Fruit fly (Drosophila melanogaster) whole organism, pupa: ENCODE data around the gene Galphai.

Source experiments
- CG10348 ChIP-seq: fragments of 200-800 bp; sonication (Bioruptor generic); IDR thresholded peaks from 2 replicates; pipeline ENCODE4 v1.3.6; 2022; ENCODE audit warnings: missing biosample characterization, missing genetic modification characterization
- CG12605 ChIP-seq: fragments of 200-800 bp; sonication (Bioruptor generic); IDR thresholded peaks from 2 replicates; pipeline ENCODE4 v1.3.6; 2022; ENCODE audit warnings: missing biosample characterization, missing genetic modification characterization
- CG13204 ChIP-seq: fragments of 200-800 bp; sonication (Bioruptor generic); optimal IDR thresholded peaks from 2 replicates; lab custom pipeline; 2018; ENCODE audit warnings: missing biosample characterization, mild to moderate bottlenecking, missing genetic modification characterization, moderate library complexity
- CG14655 ChIP-seq: fragments of 200-800 bp; sonication (Bioruptor generic); optimal IDR thresholded peaks from 3 replicates; lab custom pipeline; 2017; ENCODE audit warnings: mild to moderate bottlenecking, missing biosample characterization, missing genetic modification reagents, missing genetic modification characterization
- CG15710 ChIP-seq: fragments of 200-800 bp; sonication (Bioruptor generic); optimal IDR thresholded peaks from 2 replicates; lab custom pipeline; 2018; ENCODE audit warnings: missing biosample characterization, mild to moderate bottlenecking, missing genetic modification characterization, moderate library complexity
- CG17806 ChIP-seq: fragments of 200-800 bp; sonication (Bioruptor generic); optimal IDR thresholded peaks from 2 replicates; lab custom pipeline; 2018; ENCODE audit warnings: missing biosample characterization, mild to moderate bottlenecking, missing genetic modification characterization, moderate library complexity
- CG32121 ChIP-seq: fragments of 200-800 bp; sonication (Bioruptor generic); IDR thresholded peaks from 2 replicates; pipeline ENCODE4 v1.3.6; 2022; ENCODE audit warnings: missing biosample characterization, missing genetic modification characterization
- CG34367 ChIP-seq: fragments of 200-800 bp; sonication (Bioruptor generic); optimal IDR thresholded peaks from 2 replicates; lab custom pipeline; 2018; ENCODE audit warnings: missing biosample characterization, mild to moderate bottlenecking, missing genetic modification characterization
- CG4496 ChIP-seq: fragments of 200-800 bp; sonication (Bioruptor generic); IDR thresholded peaks from 3 replicates; pipeline ENCODE4 v1.3.6; 2022; ENCODE audit warnings: missing biosample characterization, missing genetic modification characterization
- CG8159 ChIP-seq: fragments of 200-800 bp; sonication (Bioruptor generic); optimal IDR thresholded peaks from 3 replicates; lab custom pipeline; 2018; ENCODE audit warnings: missing biosample characterization, mild to moderate bottlenecking, missing genetic modification characterization, moderate library complexity
- CG8301 ChIP-seq: fragments of 200-800 bp; sonication (Bioruptor generic); optimal IDR thresholded peaks from 2 replicates; lab custom pipeline; 2018; ENCODE audit warnings: missing biosample characterization, mild to moderate bottlenecking, missing genetic modification characterization
- CG9948 ChIP-seq: fragments of 200-800 bp; sonication (Bioruptor generic); optimal IDR thresholded peaks from 2 replicates; lab custom pipeline; 2018; ENCODE audit warnings: missing biosample characterization, mild to moderate bottlenecking, missing genetic modification characterization, moderate library complexity
- D1 ChIP-seq: fragments of 200-800 bp; sonication (Bioruptor generic); optimal IDR thresholded peaks from 2 replicates; lab custom pipeline; 2018; ENCODE audit warnings: missing biosample characterization, mild to moderate bottlenecking, missing genetic modification characterization, moderate library complexity
- EcR ChIP-seq: fragments of 200-800 bp; sonication (Bioruptor generic); optimal IDR thresholded peaks from 3 replicates; lab custom pipeline; 2019; ENCODE audit warnings: missing biosample characterization, missing genetic modification characterization, mild to moderate bottlenecking, moderate library complexity, missing genetic modification reagents
- Ets98B ChIP-seq: fragments of 200-800 bp; sonication (Bioruptor generic); IDR thresholded peaks from 2 replicates; pipeline ENCODE4 v1.3.6; 2022; ENCODE audit warnings: missing biosample characterization, missing genetic modification characterization
- Pif1A ChIP-seq: fragments of 200-800 bp; sonication (Bioruptor generic); optimal IDR thresholded peaks from 3 replicates; lab custom pipeline; 2016; ENCODE audit warnings: missing biosample characterization, missing genetic modification characterization
- Pif1B ChIP-seq: fragments of 200-800 bp; sonication (Bioruptor generic); optimal IDR thresholded peaks from 3 replicates; lab custom pipeline; 2016; ENCODE audit warnings: missing biosample characterization, missing genetic modification characterization
- Snoo ChIP-seq: fragments of 200-800 bp; sonication (Bioruptor generic); optimal IDR thresholded peaks from 3 replicates; lab custom pipeline; 2017; ENCODE audit warnings: missing biosample characterization, mild to moderate bottlenecking, missing genetic modification characterization, inconsistent platforms
- fd96Ca ChIP-seq: fragments of 200-800 bp; sonication (Bioruptor generic); IDR thresholded peaks from 3 replicates; pipeline ENCODE4 v1.3.6; 2022; ENCODE audit warnings: missing biosample characterization, missing genetic modification characterization
- gl ChIP-seq: fragments of 200-800 bp; sonication (Bioruptor generic); optimal IDR thresholded peaks from 2 replicates; lab custom pipeline; 2018; ENCODE audit warnings: missing biosample characterization, mild to moderate bottlenecking, missing genetic modification characterization
- rn ChIP-seq: fragments of 200-800 bp; sonication (Bioruptor generic); IDR thresholded peaks from 2 replicates; pipeline ENCODE4 v1.3.6; 2022; ENCODE audit warnings: missing biosample characterization, missing genetic modification characterization

The Galphai gene

dm6 chr3L:6988942-6989569 is 9.2 kb upstream of the Galphai start:
- TF ChIP-seq CG14655, result peak; percentile 92
- TF ChIP-seq CG15710 (tag; lab: Kevin White, UChicago), result peak; percentile 76
- TF ChIP-seq CG4496 (GFP tag; lab: Robert Waterston, UW), result 0 out of 3 replicates have a peak, but pooled peaks have one; percentile 28
- 0 out of 2 replicates have a peak, but pooled peaks have one; percentile 6 for TF ChIP-seq CG10348
- peak; percentile 51 for TF ChIP-seq Pif1B
- peak; percentile 67 for TF ChIP-seq CG17806
- peak; percentile 30 for TF ChIP-seq CG34367 (tag; lab: Kevin White, UChicago)
- peak; percentile 63 for TF ChIP-seq CG13204 (GFP tag; lab: Kevin White, UChicago)
- peak; percentile 91 for TF ChIP-seq CG8159 (tag; lab: Kevin White, UChicago)
- TF ChIP-seq Ets98B (GFP tag; lab: Robert Waterston, UW), result peak; percentile 57
- peak; percentile 76 for TF ChIP-seq CG9948 (tag; lab: Kevin White, UChicago)
- TF ChIP-seq EcR (GFP tag; lab: Kevin White, UChicago), result no peak
- TF ChIP-seq fd96Ca (GFP tag; lab: Robert Waterston, UW), result peak; percentile 63; the same call in 1 of the 3 replicates
- no peak for TF ChIP-seq CG12605 (GFP tag; lab: Robert Waterston, UW)
- 0 out of 2 replicates have a peak, but pooled peaks have one; percentile 19 for TF ChIP-seq rn
- peak; percentile 76 for TF ChIP-seq Snoo (tag; lab: Kevin White, UChicago)
- peak; percentile 78 for TF ChIP-seq CG32121
- peak; percentile 13 for TF ChIP-seq gl (tag; lab: Kevin White, UChicago)
- TF ChIP-seq Pif1A (GFP tag; lab: Kevin White, UChicago), result peak; percentile 43
- TF ChIP-seq CG8301, result peak; percentile 81
- TF ChIP-seq D1, result peak; percentile 53

dm6 chr3L:6984486-6984885 is 4.6 kb upstream of the Galphai start, which contains the start of the genes CG32388 and CG43439:
CG32388 (minus strand) TSS chr3L:6984586.
CG43439 (minus strand) TSS chr3L:6984586.
- TF ChIP-seq EcR (GFP tag; lab: Kevin White, UChicago) (no peak), Snoo (tag; lab: Kevin White, UChicago) (no peak), CG13204 (GFP tag; lab: Kevin White, UChicago) (no peak), CG9948 (tag; lab: Kevin White, UChicago) (no peak), D1 (no peak), CG8159 (tag; lab: Kevin White, UChicago) (no peak), Ets98B (GFP tag; lab: Robert Waterston, UW) (no peak), CG10348 (no peak), CG15710 (tag; lab: Kevin White, UChicago) (no peak), fd96Ca (GFP tag; lab: Robert Waterston, UW) (no peak), CG14655 (no peak), CG17806 (no peak), CG34367 (tag; lab: Kevin White, UChicago) (no peak), CG4496 (GFP tag; lab: Robert Waterston, UW) (no peak), CG8301 (no peak), CG12605 (GFP tag; lab: Robert Waterston, UW) (no peak)

dm6 chr3L:6981823-6982222 is 2.0 kb upstream of the Galphai start:
- TF ChIP-seq CG14655, result peak; percentile 14
- no peak for TF ChIP-seq gl (tag; lab: Kevin White, UChicago)
- TF ChIP-seq, all 21 proteins: peak for 1

dm6 chr3L:6981109-6981741 is 1.4 kb upstream of the Galphai start:
- TF ChIP-seq CG17806, result no peak
- peak; percentile 21 for TF ChIP-seq CG13204 (GFP tag; lab: Kevin White, UChicago)

dm6 chr3L:6980553-6980952 is 709 bp upstream of the Galphai start:
- TF ChIP-seq D1, result no peak
- TF ChIP-seq CG14655, result no peak
- TF ChIP-seq CG10348, result no peak
- TF ChIP-seq CG15710 (tag; lab: Kevin White, UChicago), result no peak

- no peak for TF ChIP-seq rn
- no peak for TF ChIP-seq gl (tag; lab: Kevin White, UChicago)
- TF ChIP-seq CG8301, result no peak
- TF ChIP-seq CG14655, result no peak
- TF ChIP-seq CG13204 (GFP tag; lab: Kevin White, UChicago), result no peak
- no peak for TF ChIP-seq CG12605 (GFP tag; lab: Robert Waterston, UW)
- TF ChIP-seq Ets98B (GFP tag; lab: Robert Waterston, UW), result no peak
- TF ChIP-seq, all 21 proteins: peak for 0
Measured at dm6 chr3L:6978757-6979386, 972 bp downstream of the Galphai start.
